Worm (Caenorhabditis elegans) whole organism, L4 larva: ENCODE results near the gene C47G2.4.

ENCODE experiments used
- F10B5.3 ChIP-seq: sonication (generic microtip); optimal IDR thresholded peaks from 2 replicates; lab custom pipeline; 2016; ENCODE audit warnings: mild to moderate bottlenecking, missing genetic modification characterization, missing compliant biosample characterization
- Y48G9A.11 ChIP-seq: fragments of 200-800 bp; sonication (Bioruptor generic); IDR thresholded peaks from 2 replicates; pipeline ENCODE4 v1.3.6; 2022; ENCODE audit warnings: missing genetic modification reagents, missing genetic modification characterization, missing compliant biosample characterization
- Y5F2A.4 ChIP-seq: fragments of 200-800 bp; sonication (Bioruptor generic); optimal IDR thresholded peaks from 2 replicates; lab custom pipeline; 2018; ENCODE audit warnings: mild to moderate bottlenecking, missing genetic modification characterization, missing compliant biosample characterization
- ZK337.2 ChIP-seq: fragments of 200-800 bp; sonication (Bioruptor generic); IDR thresholded peaks from 2 replicates; pipeline ENCODE4 v1.3.6; 2022; ENCODE audit warnings: missing genetic modification reagents, missing genetic modification characterization, missing compliant biosample characterization
- ZK546.5 ChIP-seq, 2 experiments: sonication (generic microtip); optimal IDR thresholded peaks; 2 replicates each; lab custom pipeline; 2017; ENCODE audit warnings: missing biosample characterization in 2 of 2, missing genetic modification characterization in 2 of 2
- aha-1 ChIP-seq: fragments of 150-350 bp; peaks from one replicate; lab custom pipeline; 2014; ENCODE audit warnings: missing biosample characterization, missing genetic modification characterization
- ama-1 ChIP-seq: fragments of 150-350 bp; optimal IDR thresholded peaks from 2 replicates; lab custom pipeline; 2014; ENCODE audit warnings: inconsistent platforms, mixed read lengths
- arid-1 ChIP-seq: fragments of 200-800 bp; sonication (Bioruptor generic); conservative IDR thresholded peaks from 2 replicates; pipeline ENCODE4 v1.3.6; 2022; ENCODE audit warnings: missing genetic modification reagents, missing genetic modification characterization, missing compliant biosample characterization
- ceh-62 ChIP-seq: sonication (generic microtip); optimal IDR thresholded peaks from 2 replicates; lab custom pipeline; 2017; ENCODE audit warnings: missing biosample characterization, missing genetic modification characterization
- ctbp-1 ChIP-seq: fragments of 200-800 bp; sonication (Bioruptor generic); IDR thresholded peaks from 2 replicates; pipeline ENCODE4 v1.3.6; 2022; ENCODE audit warnings: missing genetic modification reagents, missing genetic modification characterization, missing compliant biosample characterization
- daf-12 ChIP-seq: fragments of 150-350 bp; optimal IDR thresholded peaks from 2 replicates; lab custom pipeline; 2014; ENCODE audit warnings: missing biosample characterization, missing genetic modification reagents, missing genetic modification characterization
- daf-16 ChIP-seq, 3 experiments: sonication (generic microtip); optimal IDR thresholded peaks; 2 replicates each; lab custom pipeline; 2016 to 2017; ENCODE audit warnings: missing genetic modification characterization in 3 of 3, missing genetic modification reagents in 3 of 3, mild to moderate bottlenecking in 2 of 3, missing compliant biosample characterization in 2 of 3, missing biosample characterization in 1 of 3, moderate library complexity in 1 of 3
- dmd-6 ChIP-seq: fragments of 200-800 bp; sonication (Bioruptor generic); IDR thresholded peaks from 2 replicates; pipeline ENCODE4 v1.3.6; 2022; ENCODE audit warnings: missing genetic modification reagents, missing genetic modification characterization, missing compliant biosample characterization
- dmd-8 ChIP-seq: fragments of 200-800 bp; sonication (Bioruptor generic); IDR thresholded peaks from 2 replicates; pipeline ENCODE4 v1.3.6; 2022; ENCODE audit warnings: missing genetic modification characterization, missing compliant biosample characterization
- egl-43 ChIP-seq: fragments of 200-800 bp; sonication (Bioruptor generic); IDR thresholded peaks from 2 replicates; pipeline ENCODE4 v1.3.6; 2022; ENCODE audit warnings: missing genetic modification reagents, missing genetic modification characterization, missing compliant biosample characterization
- fos-1 ChIP-seq: fragments of 150-350 bp; optimal IDR thresholded peaks from 2 replicates; lab custom pipeline; 2014; ENCODE audit warnings: missing biosample characterization, missing genetic modification characterization
- lin-1 ChIP-seq: fragments of 200-800 bp; sonication (Bioruptor generic); IDR thresholded peaks from 2 replicates; pipeline ENCODE4 v1.3.6; 2022; ENCODE audit warnings: missing genetic modification reagents, missing genetic modification characterization, missing compliant biosample characterization
- lin-29 ChIP-seq: fragments of 200-800 bp; sonication (Bioruptor generic); IDR thresholded peaks from 2 replicates; pipeline ENCODE4 v1.3.6; 2022; ENCODE audit warnings: missing genetic modification reagents, missing genetic modification characterization, missing compliant biosample characterization
- lin-39 ChIP-seq: fragments of 150-350 bp; optimal IDR thresholded peaks from 2 replicates; lab custom pipeline; 2014; ENCODE audit warnings: missing biosample characterization, missing genetic modification reagents, missing genetic modification characterization
- mdl-1 ChIP-seq, 2 experiments: fragments of 150-350 bp in 1 of 2; sonication (generic microtip) in 1 of 2; optimal IDR thresholded peaks; 2 replicates each; lab custom pipeline; 2014 to 2017; ENCODE audit warnings: missing biosample characterization in 2 of 2, missing genetic modification characterization in 2 of 2
- mdt-29 ChIP-seq: fragments of 200-800 bp; sonication (Bioruptor generic); IDR thresholded peaks from 2 replicates; pipeline ENCODE4 v1.3.6; 2022; ENCODE audit warnings: missing genetic modification reagents, missing genetic modification characterization, missing compliant biosample characterization
- mep-1 ChIP-seq: fragments of 150-350 bp; sonication (generic microtip); optimal IDR thresholded peaks from 3 replicates; lab custom pipeline; 2014; ENCODE audit warnings: missing biosample characterization, missing genetic modification characterization
- mxl-3 ChIP-seq: fragments of 200-800 bp; sonication (Bioruptor generic); optimal IDR thresholded peaks from 2 replicates; lab custom pipeline; 2018; ENCODE audit warnings: mild to moderate bottlenecking, missing genetic modification characterization, missing compliant biosample characterization
- nhr-102 ChIP-seq: sonication (generic microtip); optimal IDR thresholded peaks from 2 replicates; lab custom pipeline; 2016; ENCODE audit warnings: mild to moderate bottlenecking, missing genetic modification characterization, moderate library complexity, missing compliant biosample characterization
- nhr-237 ChIP-seq: sonication (generic microtip); optimal IDR thresholded peaks from 2 replicates; lab custom pipeline; 2017; ENCODE audit warnings: missing biosample characterization, missing genetic modification characterization
- nhr-42 ChIP-seq: fragments of 200-800 bp; sonication (Bioruptor generic); IDR thresholded peaks from 2 replicates; pipeline ENCODE4 v1.3.6; 2022; ENCODE audit warnings: missing genetic modification characterization, missing compliant biosample characterization
- nhr-6 ChIP-seq: fragments of 150-350 bp; optimal IDR thresholded peaks from 2 replicates; lab custom pipeline; 2014; ENCODE audit warnings: missing biosample characterization, missing genetic modification characterization
- nhr-77 ChIP-seq: fragments of 150-350 bp; optimal IDR thresholded peaks from 2 replicates; lab custom pipeline; 2014; ENCODE audit warnings: missing biosample characterization, missing genetic modification characterization
- saeg-2 ChIP-seq: fragments of 200-800 bp; sonication (Bioruptor generic); IDR thresholded peaks from 2 replicates; pipeline ENCODE4 v1.3.6; 2022; ENCODE audit warnings: missing genetic modification reagents, missing genetic modification characterization, missing compliant biosample characterization
- sdz-12 ChIP-seq: fragments of 200-800 bp; sonication (Bioruptor generic); optimal IDR thresholded peaks from 2 replicates; lab custom pipeline; 2018; ENCODE audit warnings: mild to moderate bottlenecking, missing genetic modification characterization, missing compliant biosample characterization
- set-16 ChIP-seq: fragments of 200-800 bp; sonication (Bioruptor generic); IDR thresholded peaks from 2 replicates; pipeline ENCODE4 v1.3.6; 2022; ENCODE audit warnings: missing genetic modification reagents, missing genetic modification characterization, missing compliant biosample characterization
- spr-1 ChIP-seq: sonication (generic microtip); optimal IDR thresholded peaks from 2 replicates; lab custom pipeline; 2016; ENCODE audit warnings: mild to moderate bottlenecking, missing genetic modification characterization, missing compliant biosample characterization
- unc-130 ChIP-seq: sonication (generic microtip); optimal IDR thresholded peaks from 2 replicates; lab custom pipeline; 2016; ENCODE audit warnings: missing genetic modification reagents, missing genetic modification characterization, missing compliant biosample characterization
- unc-39 ChIP-seq: sonication (generic microtip); optimal IDR thresholded peaks from 2 replicates; lab custom pipeline; 2017; ENCODE audit warnings: missing biosample characterization, missing genetic modification characterization
- unc-62 ChIP-seq, 3 experiments: fragments of 150-350 bp in 1 of 3; sonication (generic microtip); optimal IDR thresholded peaks in 2 of 3; peaks in 1 of 3; 1 replicate in 1 of 3; 2 replicates in 2 of 3; lab custom pipeline; 2014 to 2017; ENCODE audit warnings: missing biosample characterization in 3 of 3, missing genetic modification characterization in 3 of 3, missing genetic modification reagents in 3 of 3, missing genotype in 1 of 3
- zfp-3 ChIP-seq: fragments of 200-800 bp; sonication (Bioruptor generic); conservative IDR thresholded peaks from 2 replicates; pipeline ENCODE4 v1.3.6; 2022; ENCODE audit warnings: missing genetic modification reagents, missing genetic modification characterization, missing compliant biosample characterization
- zip-2 ChIP-seq: fragments of 150-350 bp; optimal IDR thresholded peaks from 2 replicates; lab custom pipeline; 2014; ENCODE audit warnings: missing biosample characterization, missing genetic modification characterization

C47G2.4 gene

DNA sequence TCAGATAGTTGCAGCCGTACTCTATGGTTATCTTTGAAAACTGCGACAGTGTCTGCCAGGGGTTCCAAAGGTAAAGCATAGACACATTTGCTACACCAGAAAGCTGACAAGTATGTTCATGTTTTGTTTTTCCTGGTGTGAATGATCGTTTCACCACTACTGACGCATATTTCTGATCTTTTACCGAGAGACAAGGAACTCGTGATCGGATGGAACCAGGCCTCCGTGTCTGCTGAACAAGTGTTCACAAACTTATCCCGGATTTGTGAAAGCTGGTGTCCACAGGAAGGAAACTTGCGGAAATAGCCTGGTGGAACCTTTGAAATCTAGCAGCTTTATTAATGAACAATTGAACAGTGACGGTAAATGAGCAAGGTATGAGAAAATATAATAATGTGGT lies 33.6 kb downstream of the C47G2.4 start:
- TF ChIP-seq nhr-42 (GFP tag; lab: Robert Waterston, UW): no peak
- no peak for TF ChIP-seq ZK337.2 (GFP tag; lab: Robert Waterston, UW)
- TF ChIP-seq daf-12 (tag; lab: Kevin White, UChicago): no peak
- 0 out of 2 replicates have a peak, but pooled peaks have one; percentile 2 for TF ChIP-seq dmd-8 (GFP tag; lab: Robert Waterston, UW)
- TF ChIP-seq egl-43 (GFP tag; lab: Robert Waterston, UW): peak; percentile 33; the same call in 1 of the 2 replicates
- TF ChIP-seq sdz-12 (GFP tag; lab: Kevin White, UChicago): no peak
- TF ChIP-seq unc-130: peak; percentile 9
- TF ChIP-seq daf-16 (GFP tag; optimal IDR thresholded peaks at IDR 0.05; lab: Kevin White, UChicago): no peak
- TF ChIP-seq daf-16 (tag; optimal IDR thresholded peaks at IDR 0.05; lab: Kevin White, UChicago): no peak
- no peak for TF ChIP-seq lin-39 (tag; lab: Kevin White, UChicago)
- no peak for TF ChIP-seq Y48G9A.11 (GFP tag; lab: Robert Waterston, UW)
- TF ChIP-seq zip-2: no peak
- TF ChIP-seq dmd-6: no peak
- TF ChIP-seq nhr-102 (tag; lab: Kevin White, UChicago): no peak
- no peak for TF ChIP-seq unc-39 (tag; lab: Kevin White, UChicago)
- no peak for TF ChIP-seq ZK546.5 (tag; optimal IDR thresholded peaks at IDR 0.05; lab: Kevin White, UChicago)

DNA sequence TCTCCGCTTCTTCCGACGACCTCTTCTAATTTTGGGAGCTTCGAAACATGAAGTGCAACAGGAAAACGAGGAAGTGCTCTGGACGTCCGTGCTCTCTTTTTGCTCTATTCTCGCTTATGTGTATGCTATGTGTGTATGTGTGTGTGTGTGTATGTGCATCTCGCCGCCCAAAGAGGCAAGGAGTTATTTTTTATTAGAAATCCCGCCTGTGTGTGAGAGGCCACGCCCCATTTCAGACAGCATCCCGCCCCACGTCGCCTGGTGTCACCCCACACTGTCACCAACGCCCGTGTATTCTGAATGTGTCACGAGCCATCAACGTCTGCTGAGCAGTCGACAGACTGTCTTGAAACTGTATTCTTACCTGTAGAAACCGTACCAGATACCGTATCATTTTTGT lies 37.9 kb downstream of the C47G2.4 start, which contains the start of gene T05B9.2:
TSS of gene T05B9.2 (plus strand) at position 301 of the 400 bp plus-strand sequence.
- no peak for TF ChIP-seq nhr-77

DNA sequence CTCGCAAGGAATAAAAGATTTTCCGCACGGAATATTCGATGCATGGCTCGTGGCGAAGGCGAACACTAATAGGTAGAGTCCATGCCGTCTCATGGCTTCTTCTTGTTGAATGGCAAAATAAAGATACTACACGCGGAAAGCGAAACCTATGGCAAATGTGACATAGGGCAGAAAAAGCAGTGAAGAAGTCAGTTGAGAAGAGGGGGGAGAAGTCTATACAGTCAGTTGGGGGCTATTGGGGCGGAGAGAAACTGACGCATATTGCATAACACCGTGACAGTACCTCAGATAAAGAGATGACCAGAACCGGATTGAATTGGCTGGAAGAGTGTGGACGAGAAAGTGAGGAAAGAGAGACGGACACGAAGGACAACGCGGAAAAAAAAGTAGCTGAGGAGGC lies 46.0 kb downstream of the C47G2.4 start, which contains the start of gene T06D8.10:
TSS of gene T06D8.10 (minus strand) at position 101 of the 400 bp plus-strand sequence.
- TF ChIP-seq zfp-3: no peak
- no peak for TF ChIP-seq unc-39 (tag; lab: Kevin White, UChicago)
- peak in 1 of 2 experiments; percentile 5 for TF ChIP-seq mdl-1 (tag; optimal IDR thresholded peaks at IDR 0.05; lab: Kevin White, UChicago)
- TF ChIP-seq nhr-237: no peak
- peak; percentile 13 for TF ChIP-seq spr-1 (tag; lab: Kevin White, UChicago)
- TF ChIP-seq daf-16 (GFP tag; optimal IDR thresholded peaks at IDR 0.05; lab: Kevin White, UChicago): no peak
- TF ChIP-seq daf-16 (tag; optimal IDR thresholded peaks at IDR 0.05; lab: Kevin White, UChicago): no peak
- no peak for TF ChIP-seq unc-130
- no peak for TF ChIP-seq fos-1 (tag; lab: Kevin White, UChicago)
- no peak for TF ChIP-seq ama-1
- TF ChIP-seq lin-29 (GFP tag; lab: Robert Waterston, UW): no peak
- peak; percentile 49 for TF ChIP-seq mxl-3 (GFP tag; lab: Kevin White, UChicago)
- no peak for TF ChIP-seq ZK546.5 (tag; optimal IDR thresholded peaks at IDR 0.05; lab: Kevin White, UChicago)
- TF ChIP-seq Y5F2A.4 (GFP tag; lab: Kevin White, UChicago): no peak

DNA sequence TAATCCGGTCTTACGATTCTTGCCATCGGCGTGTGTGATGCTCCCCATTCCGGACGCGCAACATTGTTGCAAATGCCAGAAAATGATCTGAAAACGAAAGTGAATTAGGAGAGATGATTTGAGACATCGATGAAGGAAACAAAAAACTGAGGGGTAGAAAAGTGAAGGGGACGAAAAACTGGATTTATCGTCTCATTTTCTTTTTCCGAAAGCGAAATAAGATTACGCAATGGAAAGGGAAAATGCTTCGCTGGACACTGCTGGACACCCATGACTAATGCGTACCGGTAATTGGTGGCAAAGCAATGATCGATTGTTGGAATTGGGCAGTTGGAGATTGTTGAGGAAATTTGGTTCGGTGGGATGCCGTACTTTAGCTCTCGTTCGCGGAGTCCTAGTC lies 46.9 kb downstream of the C47G2.4 start:
- TF ChIP-seq unc-62 (GFP tag; optimal IDR thresholded peaks at IDR 0.05 in 1 of 2; lab: Kevin White, UChicago) (peak in 1 of 2 experiments; percentile 85), unc-62 (tag; optimal IDR thresholded peaks at IDR 0.05; lab: Kevin White, UChicago) (no peak), saeg-2 (GFP tag; lab: Robert Waterston, UW) (no peak)

DNA sequence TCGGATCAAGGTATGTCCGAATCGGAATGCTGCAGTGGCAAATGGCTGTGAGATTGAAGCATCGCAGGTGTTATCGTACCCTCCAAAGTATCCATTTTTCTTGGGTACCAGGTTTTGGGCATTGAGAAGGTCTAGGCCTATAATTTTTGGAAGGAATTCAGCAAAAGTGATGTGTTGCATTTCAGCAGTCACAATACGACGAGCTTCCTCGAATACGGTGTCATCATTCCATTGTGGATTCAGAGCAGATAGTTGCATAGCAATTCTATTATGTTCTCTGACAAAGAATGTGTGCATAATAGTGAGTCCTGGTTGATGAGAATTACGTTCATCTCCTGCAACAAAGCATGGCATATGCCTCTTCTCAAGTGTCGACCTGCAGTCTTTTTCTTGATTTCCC lies 50.5 kb downstream of the C47G2.4 start:
- TF ChIP-seq set-16 (GFP tag; lab: Robert Waterston, UW) (no peak), aha-1 (tag; lab: Kevin White, UChicago) (peak; percentile 80), unc-62 (GFP tag; optimal IDR thresholded peaks at IDR 0.05 in 1 of 2; lab: Kevin White, UChicago) (peak in 1 of 2 experiments; percentile 98), unc-62 (tag; optimal IDR thresholded peaks at IDR 0.05; lab: Kevin White, UChicago) (no peak)

DNA sequence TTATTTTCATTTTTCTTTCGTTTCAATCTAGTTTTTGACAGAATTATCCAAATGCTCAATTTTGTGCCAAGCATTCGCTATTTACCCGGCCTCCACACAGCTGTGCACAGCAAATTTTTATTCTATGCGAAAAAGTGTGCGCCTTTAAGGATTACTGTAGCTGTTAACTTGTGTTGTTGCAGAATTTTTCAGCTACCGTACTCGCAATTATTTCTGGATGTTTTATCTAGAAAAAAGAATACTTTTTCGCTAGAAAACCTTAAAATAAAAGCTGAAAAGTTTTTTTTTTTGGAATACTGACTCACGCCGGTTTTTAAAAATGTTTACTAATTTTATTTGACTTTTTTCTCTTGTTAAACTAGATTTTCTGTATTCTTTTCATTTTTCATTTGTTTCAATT lies 51.9 kb downstream of the C47G2.4 start:
- TF ChIP-seq ZK337.2 (GFP tag; lab: Robert Waterston, UW) (no peak), ceh-62 (tag; lab: Kevin White, UChicago) (no peak), nhr-6 (no peak), lin-1 (GFP tag; lab: Robert Waterston, UW) (no peak), mep-1 (tag; lab: Kevin White, UChicago) (no peak), ctbp-1 (no peak), arid-1 (GFP tag; lab: Robert Waterston, UW) (no peak), mdt-29 (GFP tag; lab: Robert Waterston, UW) (no peak), dmd-6 (no peak), zfp-3 (no peak), F10B5.3 (tag; lab: Kevin White, UChicago) (no peak)
- TF ChIP-seq, all 104 proteins: peak for 0
